Fruit fly (Drosophila melanogaster): ENCODE data around the gene pigeon.

Gene pigeon

dm6 chr2L:19140257-19140983 is 45.4 kb upstream of the pigeon start (continued):
- TF ChIP-seq row (GFP tag; IDR thresholded peaks at IDR 0.05) = no peak
- TF ChIP-seq Rfx (GFP tag; IDR thresholded peaks at IDR 0.05) = 0 out of 2 replicates have a peak, but pooled peaks have one; percentile 12
- peak; percentile 12 for TF ChIP-seq CG2875 (GFP tag; optimal IDR thresholded peaks at IDR 0.05)
- peak; percentile 1 for TF ChIP-seq B-H2 (GFP tag; optimal IDR thresholded peaks at IDR 0.05)
- TF ChIP-seq hkb (optimal IDR thresholded peaks at IDR 0.05) = no peak
- TF ChIP-seq hkb (GFP tag; IDR thresholded peaks at IDR 0.05) = no peak
- TF ChIP-seq Kr (GFP tag; optimal IDR thresholded peaks at IDR 0.05) = peak; percentile 11
- no peak for TF ChIP-seq CG18619 (GFP tag; optimal IDR thresholded peaks at IDR 0.05)
- peak; percentile 47 for TF ChIP-seq CG6813 (GFP tag; optimal IDR thresholded peaks at IDR 0.05)
- peak; percentile 33 for TF ChIP-seq CG18262 (tag; optimal IDR thresholded peaks at IDR 0.05)
- TF ChIP-seq Atf-2 (GFP tag; optimal IDR thresholded peaks at IDR 0.05) = no peak

dm6 chr2L:19140984-19141262 is 44.9 kb upstream of the pigeon start:
- 0 out of 2 replicates have a peak, but pooled peaks have one; percentile 4 for TF ChIP-seq CG16779 (GFP tag; IDR thresholded peaks at IDR 0.05)
- TF ChIP-seq CG9609 (GFP tag; optimal IDR thresholded peaks at IDR 0.05) = peak; percentile 5
- TF ChIP-seq slou (GFP tag; optimal IDR thresholded peaks at IDR 0.05) = no peak
- TF ChIP-seq Drgx (GFP tag; IDR thresholded peaks at IDR 0.05) = peak; percentile 30; the same call in 1 of the 2 replicates
- TF ChIP-seq ind (GFP tag; optimal IDR thresholded peaks at IDR 0.05) = peak; percentile 13
- TF ChIP-seq Max (GFP tag; optimal IDR thresholded peaks at IDR 0.05) = peak; percentile 27
- no peak for TF ChIP-seq CG3065 (GFP tag; optimal IDR thresholded peaks at IDR 0.05)
- peak; percentile 90 for TF ChIP-seq grau (tag; optimal IDR thresholded peaks at IDR 0.05)
- TF ChIP-seq tx (GFP tag; optimal IDR thresholded peaks at IDR 0.05) = peak; percentile 1
- peak; percentile 60 for TF ChIP-seq CG3281 (GFP tag; optimal IDR thresholded peaks at IDR 0.05)
- TF ChIP-seq CG32532 (GFP tag; IDR thresholded peaks at IDR 0.05) = peak; percentile 59; the same call in 1 of the 2 replicates
- TF ChIP-seq CG6683 (GFP tag; optimal IDR thresholded peaks at IDR 0.05) = peak; percentile 12
- TF ChIP-seq zen (tag; optimal IDR thresholded peaks at IDR 0.05) = no peak
- peak; percentile 55 for TF ChIP-seq CG2678 (tag; optimal IDR thresholded peaks at IDR 0.05)
- TF ChIP-seq nmo (GFP tag; optimal IDR thresholded peaks at IDR 0.05) = peak; percentile 25
- peak; percentile 26 for TF ChIP-seq PHDP (tag; optimal IDR thresholded peaks at IDR 0.05)
- TF ChIP-seq Ada2b (GFP tag; IDR thresholded peaks at IDR 0.05) = 0 out of 2 replicates have a peak, but pooled peaks have one; percentile 29
- TF ChIP-seq Ptx1 (GFP tag; IDR thresholded peaks at IDR 0.05) = peak; percentile 49; the same call in 1 of the 2 replicates
- TF ChIP-seq Optix (GFP tag; IDR thresholded peaks at IDR 0.05) = no peak
- no peak for TF ChIP-seq Hey (tag; optimal IDR thresholded peaks at IDR 0.05)
- peak; percentile 9 for TF ChIP-seq HmgZ (tag; optimal IDR thresholded peaks at IDR 0.05)
- TF ChIP-seq CG10147 (GFP tag; optimal IDR thresholded peaks at IDR 0.05) = peak; percentile 55
- peak in 1 of 2 experiments; percentile 0 for TF ChIP-seq dpn (GFP tag; optimal IDR thresholded peaks at IDR 0.05)
- TF ChIP-seq CG7839 (tag; optimal IDR thresholded peaks at IDR 0.05) = peak; percentile 65
- TF ChIP-seq phol (tag; optimal IDR thresholded peaks at IDR 0.05) = peak; percentile 13
- peak; percentile 53 for TF ChIP-seq dysf (GFP tag; IDR thresholded peaks at IDR 0.05)
- no peak for TF ChIP-seq bab2 (GFP tag; optimal IDR thresholded peaks at IDR 0.05)
- peak; percentile 21 for TF ChIP-seq CG13424 (tag; optimal IDR thresholded peaks at IDR 0.05)
- no peak for TF ChIP-seq CG10431 (GFP tag; optimal IDR thresholded peaks at IDR 0.05)
- peak; percentile 8; the same call in 1 of the 2 replicates for TF ChIP-seq NFAT (GFP tag; IDR thresholded peaks at IDR 0.05)
- peak; percentile 30 for TF ChIP-seq CG7556 (GFP tag; optimal IDR thresholded peaks at IDR 0.05)
- peak; percentile 60 for TF ChIP-seq seq (GFP tag; IDR thresholded peaks at IDR 0.05)
- peak; percentile 10 for TF ChIP-seq CG7786 (GFP tag; optimal IDR thresholded peaks at IDR 0.05)
- TF ChIP-seq Myb (GFP tag; optimal IDR thresholded peaks at IDR 0.05) = peak; percentile 8
- TF ChIP-seq prd (optimal IDR thresholded peaks at IDR 0.05) = no peak
- TF ChIP-seq prd (GFP tag; IDR thresholded peaks at IDR 0.05) = peak; percentile 42; the same call in 2 of the 3 replicates
- TF ChIP-seq Med (GFP tag) = peak; percentile 91
- peak; percentile 31 for TF ChIP-seq unpg (GFP tag; optimal IDR thresholded peaks at IDR 0.05)
- TF ChIP-seq Hmr (GFP tag; optimal IDR thresholded peaks at IDR 0.05) = peak; percentile 52
